Worm (Caenorhabditis elegans): Measurements from ENCODE around the gene ZK666.14.

Gene ZK666.14

ce11 chrII:10523583-10523982 lies 29.0 kb downstream of the ZK666.14 start, which contains the start of gene F59B10.5:
Gene F59B10.5 (minus strand): TSS chrII:10523683.
- TF ChIP-seq dao-5 (tag; optimal IDR thresholded peaks at IDR 0.05) (no peak), him-1 (tag; optimal IDR thresholded peaks at IDR 0.05) (no peak), W03F9.2 (tag; optimal IDR thresholded peaks at IDR 0.05) (no peak)

- TF ChIP-seq dao-5 (tag; optimal IDR thresholded peaks at IDR 0.05) = no peak
- TF ChIP-seq him-1 (tag; optimal IDR thresholded peaks at IDR 0.05) = no peak
- no peak for TF ChIP-seq W03F9.2 (tag; optimal IDR thresholded peaks at IDR 0.05)
Observed at ce11 chrII:10524374-10524773, 29.8 kb downstream of the ZK666.14 start, which contains the start of gene F59B10.6. Gene F59B10.6 (minus strand): TSS chrII:10524474.

ce11 chrII:10525134-10525533 lies 30.6 kb downstream of the ZK666.14 start:
- TF ChIP-seq W03F9.2 (tag; optimal IDR thresholded peaks at IDR 0.05) (no peak), him-1 (tag; optimal IDR thresholded peaks at IDR 0.05) (no peak), dao-5 (tag; optimal IDR thresholded peaks at IDR 0.05) (no peak)

- TF ChIP-seq him-1 (tag; optimal IDR thresholded peaks at IDR 0.05) = peak; percentile 34
- TF ChIP-seq W03F9.2 (tag; optimal IDR thresholded peaks at IDR 0.05) = no peak
Observed at ce11 chrII:10527649-10528134, 33.1 kb downstream of the ZK666.14 start, which contains the start of gene mab-10. Gene mab-10 (plus strand): TSS chrII:10528084.

ce11 chrII:10529218-10529751 lies 34.7 kb downstream of the ZK666.14 start:
- TF ChIP-seq W03F9.2 (tag; optimal IDR thresholded peaks at IDR 0.05) (no peak), dao-5 (tag; optimal IDR thresholded peaks at IDR 0.05) (no peak), him-1 (tag; optimal IDR thresholded peaks at IDR 0.05) (no peak)

- TF ChIP-seq dao-5 (tag; optimal IDR thresholded peaks at IDR 0.05) (no peak), W03F9.2 (tag; optimal IDR thresholded peaks at IDR 0.05) (no peak), him-1 (tag; optimal IDR thresholded peaks at IDR 0.05) (no peak)
Observed at ce11 chrII:10530907-10531306, 36.3 kb downstream of the ZK666.14 start.

ce11 chrII:10531604-10532003 lies 37.0 kb downstream of the ZK666.14 start:
- TF ChIP-seq him-1 (tag; optimal IDR thresholded peaks at IDR 0.05) (no peak), dao-5 (tag; optimal IDR thresholded peaks at IDR 0.05) (no peak), W03F9.2 (tag; optimal IDR thresholded peaks at IDR 0.05) (no peak)

- TF ChIP-seq him-1 (tag; optimal IDR thresholded peaks at IDR 0.05) (no peak), dao-5 (tag; optimal IDR thresholded peaks at IDR 0.05) (no peak), W03F9.2 (tag; optimal IDR thresholded peaks at IDR 0.05) (no peak)
Observed at ce11 chrII:10533985-10534384, 39.4 kb downstream of the ZK666.14 start.

ce11 chrII:10537571-10537970 lies 43.0 kb downstream of the ZK666.14 start, which contains the start of gene R166.2:
Gene R166.2 (minus strand): TSS chrII:10537671.
- no peak for TF ChIP-seq W03F9.2 (tag; optimal IDR thresholded peaks at IDR 0.05)
- no peak for TF ChIP-seq dao-5 (tag; optimal IDR thresholded peaks at IDR 0.05)
- no peak for TF ChIP-seq him-1 (tag; optimal IDR thresholded peaks at IDR 0.05)

- TF ChIP-seq him-1 (tag; optimal IDR thresholded peaks at IDR 0.05) (peak; percentile 71), W03F9.2 (tag; optimal IDR thresholded peaks at IDR 0.05) (no peak), dao-5 (tag; optimal IDR thresholded peaks at IDR 0.05) (no peak)
Observed at ce11 chrII:10537988-10538387, 43.4 kb downstream of the ZK666.14 start.

- TF ChIP-seq him-1 (tag; optimal IDR thresholded peaks at IDR 0.05) = no peak
Observed at ce11 chrII:10539232-10539631, 44.7 kb downstream of the ZK666.14 start, which contains the start of gene R166.3. Gene R166.3 (minus strand): TSS chrII:10539332.

- TF ChIP-seq dao-5 (tag; optimal IDR thresholded peaks at IDR 0.05) = peak; percentile 62
- peak; percentile 90 for TF ChIP-seq W03F9.2 (tag; optimal IDR thresholded peaks at IDR 0.05)
- peak; percentile 88 for TF ChIP-seq him-1 (tag; optimal IDR thresholded peaks at IDR 0.05)
Observed at ce11 chrII:10541923-10542486, 47.4 kb downstream of the ZK666.14 start, which contains the start of gene pro-1. Gene pro-1 (minus strand): TSS chrII:10541996.

ce11 chrII:10542654-10543456 lies 48.3 kb downstream of the ZK666.14 start:
- no peak for TF ChIP-seq dao-5 (tag; optimal IDR thresholded peaks at IDR 0.05)
- TF ChIP-seq him-1 (tag; optimal IDR thresholded peaks at IDR 0.05) = no peak

Measured in whole organism, L4/young adult.